2 worm cellular contexts compared by ENCODE assay signal in genomic region chrII:2639401-2640088, ce11.
TF ChIP-seq lines count a peak whose summit lies in the region.

Gene F22E5.8 (plus strand): TSS chrII:2640038.

TF ChIP-seq in whole organism, early embryonic, 17 proteins besides CTCF, POLR2A, EP300 and RAD21:
- TF ChIP-seq pes-1 (GFP tag; IDR thresholded peaks at IDR 0.05; lab: Robert Waterston, UW) (0 out of 2 replicates have a peak, but pooled peaks have one; percentile 10), ceh-36 (tag; optimal IDR thresholded peaks at IDR 0.05; lab: Kevin White, UChicago) (peak; percentile 58)
TF ChIP-seq in whole organism, early embryonic: peak in this region for 2; not testable (repeated sequence) for 15.

TF ChIP-seq in whole organism, late embryonic, 69 proteins besides CTCF, POLR2A, EP300 and RAD21:
- TF ChIP-seq dve-1 (tag; optimal IDR thresholded peaks at IDR 0.05; lab: Kevin White, UChicago), result peak; percentile 75
